Worm (Caenorhabditis elegans): Measurements from ENCODE around the gene gcsh-1.

DNA sequence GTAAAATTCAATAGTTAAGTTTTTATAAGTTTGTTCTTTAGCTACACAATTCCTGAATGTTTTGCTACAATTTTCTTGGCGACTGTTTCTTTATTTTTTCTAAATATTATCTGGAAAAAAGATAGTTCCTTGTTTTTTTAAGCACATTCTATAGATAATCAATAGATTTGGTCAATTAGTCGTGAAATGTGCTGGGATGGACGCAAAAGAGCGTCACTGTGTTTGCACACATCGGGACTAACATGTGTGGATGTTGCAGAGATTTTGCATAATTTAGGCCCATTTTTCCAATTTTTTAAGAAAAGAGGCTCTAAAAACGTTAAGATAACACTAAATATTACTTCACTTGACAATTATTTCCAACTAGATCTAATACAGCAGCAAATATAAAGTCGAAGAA, 1.4 kb downstream of the gcsh-1 start:
- TF ChIP-seq ztf-23 (GFP tag; IDR thresholded peaks at IDR 0.05): no peak
- peak; percentile 54; the same call in 1 of the 2 replicates for TF ChIP-seq T22C8.4 (GFP tag; IDR thresholded peaks at IDR 0.05)
- no peak for TF ChIP-seq klf-2 (GFP tag; conservative IDR thresholded peaks at IDR 0.05)
- no peak for TF ChIP-seq flt-1 (GFP tag; IDR thresholded peaks at IDR 0.05)
- no peak for TF ChIP-seq tab-1 (GFP tag; IDR thresholded peaks at IDR 0.05)
- no peak for TF ChIP-seq cog-1 (tag; optimal IDR thresholded peaks at IDR 0.05)
- TF ChIP-seq med-1 (GFP tag; optimal IDR thresholded peaks at IDR 0.05; ENCODE audit: insufficient read depth): no peak
